Worm (Caenorhabditis elegans): ENCODE measurements around the gene sft-4.

The sft-4 gene

DNA sequence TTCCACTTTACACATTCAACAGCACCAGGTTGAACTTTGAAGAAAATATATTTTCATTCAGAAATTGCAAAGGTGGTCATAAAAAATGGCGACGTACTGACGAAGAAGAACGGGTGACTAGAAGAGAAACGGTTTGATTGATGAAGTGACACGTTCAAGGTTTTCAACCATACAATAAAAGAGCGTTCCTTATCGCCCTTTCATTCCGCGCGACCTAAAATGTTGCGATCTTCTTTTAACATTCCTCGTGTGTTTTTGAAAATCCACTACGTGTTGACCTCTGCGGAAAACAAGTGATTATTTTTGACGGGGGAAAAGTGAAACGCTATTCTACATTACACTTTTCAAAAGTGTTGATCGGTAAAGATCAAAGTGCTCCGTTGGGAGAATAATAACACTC, 47.6 kb upstream of the sft-4 start (continued):
- TF ChIP-seq zfp-2 (tag; optimal IDR thresholded peaks at IDR 0.05) (no peak), lsy-2 (tag; optimal IDR thresholded peaks at IDR 0.05) (peak in 1 of 2 experiments; percentile 18), fos-1 (tag; optimal IDR thresholded peaks at IDR 0.05) (no peak), ceh-32 (tag; optimal IDR thresholded peaks at IDR 0.05; ENCODE audit: poor library complexity) (no peak), ZK546.5 (tag; optimal IDR thresholded peaks at IDR 0.05) (no peak), zip-2 (tag; optimal IDR thresholded peaks at IDR 0.05) (no peak), Y5F2A.4 (GFP tag; optimal IDR thresholded peaks at IDR 0.05) (no peak), F10B5.3 (tag; optimal IDR thresholded peaks at IDR 0.05) (no peak), F26F4.8 (GFP tag; conservative IDR thresholded peaks at IDR 0.05) (no peak), attf-4 (tag; optimal IDR thresholded peaks at IDR 0.05) (no peak), ama-1 (optimal IDR thresholded peaks at IDR 0.05) (no peak), nhr-41 (GFP tag; IDR thresholded peaks at IDR 0.05) (no peak), ztf-7 (tag; optimal IDR thresholded peaks at IDR 0.05) (no peak), arid-1 (GFP tag; conservative IDR thresholded peaks at IDR 0.05) (no peak), lin-29 (GFP tag; IDR thresholded peaks at IDR 0.05) (no peak)

ce11 chrX:5826976-5827375, 46.5 kb upstream of the sft-4 start:
- TF ChIP-seq daf-16 (GFP tag; optimal IDR thresholded peaks at IDR 0.05) = no peak
- TF ChIP-seq daf-16 (tag; optimal IDR thresholded peaks at IDR 0.05) = no peak
- TF ChIP-seq unc-62 (GFP tag; optimal IDR thresholded peaks at IDR 0.05 in 1 of 2) = peak in 1 of 2 experiments; percentile 77
- no peak for TF ChIP-seq unc-62 (tag; optimal IDR thresholded peaks at IDR 0.05)

DNA sequence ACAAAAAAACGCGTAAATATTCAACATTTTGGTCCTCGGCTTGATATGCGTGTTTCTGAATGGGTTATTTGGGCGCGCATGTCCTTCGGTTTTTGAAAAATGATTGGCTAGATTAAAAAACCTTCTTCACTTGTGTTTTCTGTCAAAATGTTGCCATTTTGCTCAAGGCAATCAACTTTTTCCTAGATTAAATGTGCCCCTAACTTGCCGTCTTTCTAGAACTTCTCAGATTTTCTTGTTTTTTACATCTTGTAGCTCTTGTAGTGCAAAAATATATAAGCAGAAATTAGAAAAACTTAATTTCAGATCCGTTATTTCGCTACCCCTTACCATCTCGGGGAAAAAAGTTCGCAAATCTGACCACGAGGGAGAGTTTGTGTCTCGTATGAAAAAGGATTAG, 41.3 kb upstream of the sft-4 start, which contains the start of gene hbl-1:
Gene hbl-1 (plus strand): TSS at position 301 of the 400 bp plus-strand sequence.
- TF ChIP-seq lsy-2 (tag; optimal IDR thresholded peaks at IDR 0.05) = no peak
- TF ChIP-seq daf-8 (GFP tag; IDR thresholded peaks at IDR 0.05) = no peak
- TF ChIP-seq lin-39 (tag; optimal IDR thresholded peaks at IDR 0.05) = no peak
- no peak for TF ChIP-seq dmd-6 (GFP tag; IDR thresholded peaks at IDR 0.05)
- no peak for TF ChIP-seq daf-12 (tag; optimal IDR thresholded peaks at IDR 0.05)
- TF ChIP-seq ceh-62 (tag; optimal IDR thresholded peaks at IDR 0.05) = no peak
- no peak for TF ChIP-seq mdt-29 (GFP tag; IDR thresholded peaks at IDR 0.05)
- no peak for TF ChIP-seq daf-19 (GFP tag; conservative IDR thresholded peaks at IDR 0.05)
- TF ChIP-seq F26F4.8 (GFP tag; conservative IDR thresholded peaks at IDR 0.05) = no peak
- TF ChIP-seq lim-7 (GFP tag; IDR thresholded peaks at IDR 0.05) = no peak
- TF ChIP-seq duxl-1 (tag; optimal IDR thresholded peaks at IDR 0.05; ENCODE audit: poor library complexity) = no peak
- TF ChIP-seq gei-8 (GFP tag; optimal IDR thresholded peaks at IDR 0.05) = no peak
- no peak for TF ChIP-seq nhr-10 (tag; optimal IDR thresholded peaks at IDR 0.05)
- TF ChIP-seq nhr-28 (tag; optimal IDR thresholded peaks at IDR 0.05) = no peak
- TF ChIP-seq nhr-48 (tag; optimal IDR thresholded peaks at IDR 0.05) = no peak
- no peak for TF ChIP-seq arid-1 (GFP tag; conservative IDR thresholded peaks at IDR 0.05)
- no peak for TF ChIP-seq T20F7.1 (GFP tag; optimal IDR thresholded peaks at IDR 0.05)
- TF ChIP-seq F37D6.2 (tag; optimal IDR thresholded peaks at IDR 0.05) = no peak
- no peak for TF ChIP-seq egl-27 (tag; optimal IDR thresholded peaks at IDR 0.05)
- TF ChIP-seq saeg-2 (GFP tag; IDR thresholded peaks at IDR 0.05) = no peak

- no peak for TF ChIP-seq ceh-44 (GFP tag; IDR thresholded peaks at IDR 0.05)
- TF ChIP-seq duxl-1 (tag; optimal IDR thresholded peaks at IDR 0.05; ENCODE audit: poor library complexity) = no peak
- peak in 1 of 2 experiments; percentile 97 for TF ChIP-seq unc-62 (GFP tag; optimal IDR thresholded peaks at IDR 0.05 in 1 of 2)
- TF ChIP-seq unc-62 (tag; optimal IDR thresholded peaks at IDR 0.05) = no peak
- TF ChIP-seq F26F4.8 (GFP tag; conservative IDR thresholded peaks at IDR 0.05) = no peak
- TF ChIP-seq hlh-30 (tag; optimal IDR thresholded peaks at IDR 0.05; ENCODE audit: insufficient read depth) = peak; percentile 52
- no peak for TF ChIP-seq unc-130 (GFP tag; optimal IDR thresholded peaks at IDR 0.05)
- no peak for TF ChIP-seq snpc-1.2 (GFP tag; IDR thresholded peaks at IDR 0.05)
- peak in 1 of 2 experiments; percentile 11 for TF ChIP-seq mdl-1 (tag; optimal IDR thresholded peaks at IDR 0.05)
- no peak for TF ChIP-seq ctbp-1 (GFP tag; IDR thresholded peaks at IDR 0.05)
- TF ChIP-seq tra-1 (GFP tag; IDR thresholded peaks at IDR 0.05) = peak; percentile 67; the same call in 1 of the 2 replicates
- peak; percentile 9 for TF ChIP-seq mes-2 (tag; optimal IDR thresholded peaks at IDR 0.05; ENCODE audit: poor library complexity, severe bottlenecking)
- TF ChIP-seq hlh-11 (tag; optimal IDR thresholded peaks at IDR 0.05) = peak; percentile 49
- TF ChIP-seq egl-43 (GFP tag; IDR thresholded peaks at IDR 0.05) = peak; percentile 57; the same call in 1 of the 2 replicates
- TF ChIP-seq sdz-12 (GFP tag; optimal IDR thresholded peaks at IDR 0.05) = no peak
- TF ChIP-seq dpl-1 (GFP tag; optimal IDR thresholded peaks at IDR 0.05) = no peak
Measured at ce11 chrX:5820880-5821279, 40.4 kb upstream of the sft-4 start.
